Fruit fly (Drosophila melanogaster): ENCODE measurements around the gene CG13640.
A peak's percentile ranks its signal among the peaks of the same experiment; 100 is the strongest.

CG13640 gene

dm6 chr3R:24862574-24863089, 667 bp upstream of the CG13640 start, which contains the start of gene CG7016:
CG7016 (plus strand) TSS chr3R:24862931.
- peak; percentile 48 for TF ChIP-seq vri (GFP tag; optimal IDR thresholded peaks at IDR 0.05)
- no peak for TF ChIP-seq CG8632 (GFP tag; optimal IDR thresholded peaks at IDR 0.05)
- peak; percentile 50 for TF ChIP-seq svp (GFP tag)
- TF ChIP-seq fkh (GFP tag; optimal IDR thresholded peaks at IDR 0.05), result peak; percentile 31

dm6 chr3R:24860316-24860826, 1.6 kb downstream of the CG13640 start, which contains the start of gene CG13639:
CG13639 (minus strand) TSS chr3R:24860366.
- TF ChIP-seq Eip78C (GFP tag) (peak; percentile 69), CG8119 (GFP tag; IDR thresholded peaks at IDR 0.05) (no peak), Sox15 (GFP tag; optimal IDR thresholded peaks at IDR 0.05) (no peak), Hr38 (GFP tag; optimal IDR thresholded peaks at IDR 0.05) (no peak), CG6163 (GFP tag; IDR thresholded peaks at IDR 0.05) (0 out of 3 replicates have a peak, but pooled peaks have one; percentile 24), ss (GFP tag; optimal IDR thresholded peaks at IDR 0.05) (peak in 1 of 2 experiments; percentile 51), svp (GFP tag) (no peak), Sox102F (GFP tag; optimal IDR thresholded peaks at IDR 0.05) (no peak), Hr39 (GFP tag; optimal IDR thresholded peaks at IDR 0.05) (no peak), CG9139 (GFP tag; optimal IDR thresholded peaks at IDR 0.05) (peak; percentile 27)

dm6 chr3R:24859701-24860100, 2.3 kb downstream of the CG13640 start, which contains the start of gene ppk22:
ppk22 (minus strand) TSS chr3R:24859801.
- TF ChIP-seq spab (GFP tag; optimal IDR thresholded peaks at IDR 0.05) (no peak), pdm3 (GFP tag; optimal IDR thresholded peaks at IDR 0.05) (no peak), CG9139 (GFP tag; optimal IDR thresholded peaks at IDR 0.05) (no peak), Gug (GFP tag; IDR thresholded peaks at IDR 0.05) (no peak), CG3032 (tag; optimal IDR thresholded peaks at IDR 0.05) (no peak), CG10631 (GFP tag; optimal IDR thresholded peaks at IDR 0.05) (no peak), fd59A (GFP tag; optimal IDR thresholded peaks at IDR 0.05) (no peak), CG8319 (GFP tag; optimal IDR thresholded peaks at IDR 0.05) (no peak), lz (GFP tag; optimal IDR thresholded peaks at IDR 0.05) (no peak), vri (GFP tag; optimal IDR thresholded peaks at IDR 0.05) (no peak), CG11762 (GFP tag; optimal IDR thresholded peaks at IDR 0.05; ENCODE audit: insufficient read depth) (no peak), Eip78C (GFP tag) (no peak), achi (GFP tag; optimal IDR thresholded peaks at IDR 0.05) (no peak)

dm6 chr3R:24857459-24857858, 4.5 kb downstream of the CG13640 start, which contains the start of gene CAH4:
CAH4 (minus strand) TSS chr3R:24857559.
- no peak for TF ChIP-seq CG10631 (GFP tag; optimal IDR thresholded peaks at IDR 0.05)
- TF ChIP-seq CG16779 (tag; optimal IDR thresholded peaks at IDR 0.05), result no peak
- TF ChIP-seq CG1621 (tag; optimal IDR thresholded peaks at IDR 0.05), result no peak
- TF ChIP-seq Eip75B (GFP tag; optimal IDR thresholded peaks at IDR 0.05), result no peak
- TF ChIP-seq CG34406 (GFP tag; optimal IDR thresholded peaks at IDR 0.05), result no peak
- no peak for TF ChIP-seq CG6792 (GFP tag; optimal IDR thresholded peaks at IDR 0.05)
- TF ChIP-seq fd59A (GFP tag; optimal IDR thresholded peaks at IDR 0.05), result no peak
- no peak for TF ChIP-seq CG7368 (GFP tag; optimal IDR thresholded peaks at IDR 0.05)
- no peak for TF ChIP-seq CG11294 (GFP tag; IDR thresholded peaks at IDR 0.05)
- TF ChIP-seq Sox102F (GFP tag; optimal IDR thresholded peaks at IDR 0.05), result no peak
- no peak for TF ChIP-seq Gug (GFP tag; IDR thresholded peaks at IDR 0.05)
- TF ChIP-seq CG4318 (GFP tag; optimal IDR thresholded peaks at IDR 0.05), result no peak
- TF ChIP-seq Hr39 (GFP tag; optimal IDR thresholded peaks at IDR 0.05), result no peak
- TF ChIP-seq eg (GFP tag; IDR thresholded peaks at IDR 0.05), result no peak
- TF ChIP-seq CG11762 (GFP tag; optimal IDR thresholded peaks at IDR 0.05; ENCODE audit: insufficient read depth), result no peak
- TF ChIP-seq CG9139 (GFP tag; optimal IDR thresholded peaks at IDR 0.05), result no peak

dm6 chr3R:24856143-24856542, 5.8 kb downstream of the CG13640 start, which contains the start of gene HDAC11:
HDAC11 (minus strand) TSS chr3R:24856243.
- no peak for TF ChIP-seq CG6792 (GFP tag; optimal IDR thresholded peaks at IDR 0.05)
- TF ChIP-seq CG11294 (GFP tag; IDR thresholded peaks at IDR 0.05), result no peak
- TF ChIP-seq Sox102F (GFP tag; optimal IDR thresholded peaks at IDR 0.05), result no peak
- no peak for TF ChIP-seq CG6854 (GFP tag; optimal IDR thresholded peaks at IDR 0.05)
- TF ChIP-seq CG34406 (GFP tag; optimal IDR thresholded peaks at IDR 0.05), result no peak
- no peak for TF ChIP-seq Hr38 (GFP tag; optimal IDR thresholded peaks at IDR 0.05)
- TF ChIP-seq dsx (GFP tag; optimal IDR thresholded peaks at IDR 0.05; ENCODE audit: poor library complexity, severe bottlenecking), result no peak
- no peak for TF ChIP-seq CG3919 (GFP tag; optimal IDR thresholded peaks at IDR 0.05)
- no peak for TF ChIP-seq pdm3 (GFP tag; optimal IDR thresholded peaks at IDR 0.05)
- TF ChIP-seq Sox15 (GFP tag; optimal IDR thresholded peaks at IDR 0.05), result no peak
- no peak for TF ChIP-seq Hr4 (GFP tag; optimal IDR thresholded peaks at IDR 0.05)
- no peak for TF ChIP-seq Eip75B (GFP tag; optimal IDR thresholded peaks at IDR 0.05)
- TF ChIP-seq Ets96B (tag; optimal IDR thresholded peaks at IDR 0.05), result no peak
- no peak for TF ChIP-seq CG8632 (GFP tag; optimal IDR thresholded peaks at IDR 0.05)
- TF ChIP-seq fd85E (GFP tag; optimal IDR thresholded peaks at IDR 0.05), result no peak
- TF ChIP-seq vri (GFP tag; optimal IDR thresholded peaks at IDR 0.05), result no peak

Measured in whole organism, prepupa.